Fruit fly (Drosophila melanogaster) whole organism, embryonic: Measurements from ENCODE around the gene CG15643.

Experiments used
- Atf6 ChIP-seq: fragments of 200-800 bp; sonication (Bioruptor generic); IDR thresholded peaks from 2 replicates; pipeline ENCODE4 v1.3.6; 2022; ENCODE audit warnings: missing biosample characterization, missing genetic modification characterization
- Bdp1 ChIP-seq: fragments of 200-800 bp; sonication (Bioruptor generic); optimal IDR thresholded peaks from 3 replicates; lab custom pipeline; 2016; ENCODE audit warnings: missing biosample characterization, missing genetic modification characterization
- CG10431 ChIP-seq: fragments of 200-800 bp; sonication (Bioruptor generic); optimal IDR thresholded peaks from 3 replicates; lab custom pipeline; 2018; ENCODE audit warnings: missing biosample characterization, mild to moderate bottlenecking, missing genetic modification characterization
- CG13123 ChIP-seq: fragments of 200-800 bp; sonication (Bioruptor generic); optimal IDR thresholded peaks from 2 replicates; lab custom pipeline; 2016; ENCODE audit warnings: missing biosample characterization, missing genetic modification characterization
- CG13296 ChIP-seq: fragments of 200-800 bp; sonication (Bioruptor generic); optimal IDR thresholded peaks from 3 replicates; lab custom pipeline; 2018; ENCODE audit warnings: missing biosample characterization, mild to moderate bottlenecking, missing genetic modification characterization
- CG13775 ChIP-seq: fragments of 200-800 bp; sonication (Bioruptor generic); optimal IDR thresholded peaks from 3 replicates; lab custom pipeline; 2017; ENCODE audit warnings: missing biosample characterization, mild to moderate bottlenecking, missing genetic modification characterization
- CG14965 ChIP-seq: fragments of 200-800 bp; sonication (Bioruptor generic); optimal IDR thresholded peaks from 2 replicates; lab custom pipeline; 2016; ENCODE audit warnings: missing biosample characterization, missing genetic modification characterization, borderline replicate concordance
- CG15269 ChIP-seq: fragments of 200-800 bp; sonication (Bioruptor generic); optimal IDR thresholded peaks from 2 replicates; lab custom pipeline; 2018; ENCODE audit warnings: missing biosample characterization, mild to moderate bottlenecking, missing genetic modification characterization, moderate library complexity
- CG17802 ChIP-seq: fragments of 200-800 bp; sonication (Bioruptor generic); optimal IDR thresholded peaks from 2 replicates; lab custom pipeline; 2018; ENCODE audit warnings: missing biosample characterization, mild to moderate bottlenecking, missing genetic modification characterization, moderate library complexity
- CG18619 ChIP-seq: fragments of 200-800 bp; sonication (Bioruptor generic); optimal IDR thresholded peaks from 3 replicates; lab custom pipeline; 2017; ENCODE audit warnings: missing biosample characterization, mild to moderate bottlenecking, missing genetic modification characterization
- CG3407 ChIP-seq: fragments of 200-800 bp; sonication (Bioruptor generic); optimal IDR thresholded peaks from 2 replicates; lab custom pipeline; 2018; ENCODE audit warnings: missing biosample characterization, mild to moderate bottlenecking, missing genetic modification characterization
- CG6813 ChIP-seq: fragments of 200-800 bp; sonication (Bioruptor generic); optimal IDR thresholded peaks from 2 replicates; lab custom pipeline; 2017; ENCODE audit warnings: missing biosample characterization, missing genetic modification characterization, mild to moderate bottlenecking, moderate library complexity, missing genetic modification reagents
- CG8478 ChIP-seq: fragments of >200 bp; optimal IDR thresholded peaks from 2 replicates; lab custom pipeline; 2018
- CG9932 ChIP-seq: fragments of 200-800 bp; sonication (Bioruptor generic); IDR thresholded peaks from 2 replicates; pipeline ENCODE4 v1.3.6; 2022; ENCODE audit warnings: missing biosample characterization, missing genetic modification characterization
- Camta ChIP-seq: fragments of 200-800 bp; sonication (Bioruptor generic); optimal IDR thresholded peaks from 2 replicates; lab custom pipeline; 2016; ENCODE audit warnings: missing biosample characterization, missing genetic modification characterization
- Dref ChIP-seq: fragments of 200-800 bp; sonication (Bioruptor generic); IDR thresholded peaks from 2 replicates; pipeline ENCODE4 v1.3.6; 2022; ENCODE audit warnings: missing biosample characterization, missing genetic modification characterization
- E2f2 ChIP-seq: fragments of 200-800 bp; sonication (Bioruptor generic); IDR thresholded peaks from 2 replicates; pipeline ENCODE4 v1.3.6; 2022; ENCODE audit warnings: missing biosample characterization, missing genetic modification characterization
- Elba2 ChIP-seq: fragments of 200-800 bp; sonication (Bioruptor generic); optimal IDR thresholded peaks from 3 replicates; lab custom pipeline; 2016; ENCODE audit warnings: missing biosample characterization, missing genetic modification characterization
- Fer1 ChIP-seq: fragments of 200-800 bp; sonication (Bioruptor generic); optimal IDR thresholded peaks from 2 replicates; lab custom pipeline; 2017; ENCODE audit warnings: missing biosample characterization, mild to moderate bottlenecking, missing genetic modification characterization
- HLH4C ChIP-seq: fragments of 200-800 bp; sonication (Bioruptor generic); IDR thresholded peaks from 3 replicates; pipeline ENCODE4 v1.3.6; 2022; ENCODE audit warnings: missing biosample characterization, missing genetic modification characterization; ENCODE audit not compliant: partially characterized antibody
- Hr51 ChIP-seq, 2 experiments: fragments of 200-800 bp; sonication (Bioruptor generic); optimal IDR thresholded peaks; 2 replicates in 1 of 2; 3 replicates in 1 of 2; lab custom pipeline; 2016 to 2018; ENCODE audit warnings: missing biosample characterization in 2 of 2, missing genetic modification characterization in 2 of 2, mild to moderate bottlenecking in 1 of 2, moderate library complexity in 1 of 2
- Lhr ChIP-seq: fragments of 200-800 bp; sonication (Bioruptor generic); optimal IDR thresholded peaks from 3 replicates; lab custom pipeline; 2017; ENCODE audit warnings: mild to moderate bottlenecking, missing biosample characterization, missing genetic modification reagents, missing genetic modification characterization
- MBD-R2 ChIP-seq: fragments of 200-800 bp; sonication (Bioruptor generic); IDR thresholded peaks from 2 replicates; pipeline ENCODE4 v1.3.6; 2022; ENCODE audit warnings: missing biosample characterization, missing genetic modification characterization
- Meics ChIP-seq: fragments of 200-800 bp; sonication (Bioruptor generic); optimal IDR thresholded peaks from 2 replicates; lab custom pipeline; 2017; ENCODE audit warnings: missing biosample characterization, mild to moderate bottlenecking, missing genetic modification characterization
- NC2β ChIP-seq: fragments of 200-800 bp; sonication (Bioruptor generic); optimal IDR thresholded peaks from 2 replicates; lab custom pipeline; 2016; ENCODE audit warnings: missing biosample characterization, missing genetic modification characterization
- NK7.1 ChIP-seq: fragments of 200-800 bp; sonication (Bioruptor generic); optimal IDR thresholded peaks from 3 replicates; lab custom pipeline; 2016; ENCODE audit warnings: missing biosample characterization, missing genetic modification characterization
- Pdp1 ChIP-seq, 2 experiments: fragments of 200-800 bp; sonication (Bioruptor generic); optimal IDR thresholded peaks; 3 replicates each; lab custom pipeline; 2016; ENCODE audit warnings: missing biosample characterization in 2 of 2, missing genetic modification characterization in 2 of 2, mild to moderate bottlenecking in 1 of 2, moderate library complexity in 1 of 2
- Usf ChIP-seq: fragments of 200-800 bp; sonication (Bioruptor generic); optimal IDR thresholded peaks from 2 replicates; lab custom pipeline; 2017; ENCODE audit warnings: missing genotype, missing biosample characterization, missing genetic modification characterization
- ac ChIP-seq: fragments of 200-800 bp; sonication (Bioruptor generic); optimal IDR thresholded peaks from 3 replicates; lab custom pipeline; 2017; ENCODE audit warnings: missing biosample characterization, mild to moderate bottlenecking, missing genetic modification characterization
- cad ChIP-seq: fragments of >200 bp; optimal IDR thresholded peaks from 2 replicates; lab custom pipeline; 2017; ENCODE audit warnings: missing biosample characterization, missing genetic modification characterization
- crc ChIP-seq: fragments of 200-800 bp; sonication (Bioruptor generic); optimal IDR thresholded peaks from 2 replicates; lab custom pipeline; 2016; ENCODE audit warnings: missing biosample characterization, missing genetic modification characterization
- danr ChIP-seq: fragments of 200-800 bp; sonication (Bioruptor generic); IDR thresholded peaks from 2 replicates; pipeline ENCODE4 v1.3.6; 2022; ENCODE audit warnings: missing biosample characterization, missing genetic modification characterization
- ewg ChIP-seq: fragments of 200-800 bp; sonication (Bioruptor generic); optimal IDR thresholded peaks from 3 replicates; lab custom pipeline; 2017; ENCODE audit warnings: mild to moderate bottlenecking, missing biosample characterization, missing genetic modification reagents, missing genetic modification characterization
- fru ChIP-seq: fragments of >200 bp; optimal IDR thresholded peaks from 2 replicates; lab custom pipeline; 2017
- gsb ChIP-seq: fragments of 200-800 bp; sonication (Bioruptor generic); IDR thresholded peaks from 2 replicates; pipeline ENCODE4 v1.3.6; 2022; ENCODE audit warnings: missing biosample characterization, missing genetic modification characterization
- ham ChIP-seq: fragments of 200-800 bp; sonication (Bioruptor generic); IDR thresholded peaks from 2 replicates; pipeline ENCODE4 v1.3.6; 2022; ENCODE audit warnings: missing biosample characterization, missing genetic modification characterization
- hth ChIP-seq: fragments of >200 bp; optimal IDR thresholded peaks from 2 replicates; lab custom pipeline; 2017; ENCODE audit warnings: inconsistent platforms
- ind ChIP-seq: fragments of 200-800 bp; sonication (Bioruptor generic); optimal IDR thresholded peaks from 3 replicates; lab custom pipeline; 2016; ENCODE audit warnings: missing biosample characterization, missing genetic modification characterization
- inv ChIP-seq: fragments of 200-800 bp; sonication (Bioruptor generic); IDR thresholded peaks from 2 replicates; pipeline ENCODE4 v1.3.6; 2022; ENCODE audit warnings: missing biosample characterization, missing genetic modification characterization; ENCODE audit not compliant: partially characterized antibody
- jumu ChIP-seq: fragments of 200-800 bp; sonication (Bioruptor generic); optimal IDR thresholded peaks from 3 replicates; lab custom pipeline; 2016; ENCODE audit warnings: missing biosample characterization, missing genetic modification characterization
- ken ChIP-seq: fragments of 200-800 bp; sonication (Bioruptor generic); IDR thresholded peaks from 3 replicates; pipeline ENCODE4 v1.3.6; 2022; ENCODE audit warnings: missing biosample characterization, missing genetic modification characterization
- onecut ChIP-seq: fragments of 200-800 bp; sonication (Bioruptor generic); IDR thresholded peaks from 2 replicates; pipeline ENCODE4 v1.3.6; 2022; ENCODE audit warnings: missing biosample characterization, missing genetic modification characterization
- phol ChIP-seq: fragments of 200-800 bp; sonication (Bioruptor generic); optimal IDR thresholded peaks from 3 replicates; lab custom pipeline; 2018; ENCODE audit warnings: missing biosample characterization, mild to moderate bottlenecking, missing genetic modification characterization, moderate library complexity
- psq ChIP-seq: fragments of 200-800 bp; sonication (Bioruptor generic); optimal IDR thresholded peaks from 2 replicates; lab custom pipeline; 2017; ENCODE audit warnings: missing biosample characterization, missing genetic modification characterization
- ranshi ChIP-seq: fragments of 200-800 bp; sonication (Bioruptor generic); IDR thresholded peaks from 2 replicates; pipeline ENCODE4 v1.3.6; 2022; ENCODE audit warnings: missing biosample characterization, missing genetic modification characterization
- repo ChIP-seq: fragments of 200-800 bp; sonication (Bioruptor generic); optimal IDR thresholded peaks from 2 replicates; lab custom pipeline; 2016; ENCODE audit warnings: missing biosample characterization, missing genetic modification characterization
- scrt ChIP-seq: fragments of 200-800 bp; sonication (Bioruptor generic); optimal IDR thresholded peaks from 2 replicates; lab custom pipeline; 2018; ENCODE audit warnings: missing biosample characterization, mild to moderate bottlenecking, missing genetic modification characterization, moderate library complexity
- sens-2 ChIP-seq: fragments of 200-800 bp; sonication (Bioruptor generic); IDR thresholded peaks from 2 replicates; pipeline ENCODE4 v1.3.6; 2022; ENCODE audit warnings: missing biosample characterization, missing genetic modification characterization
- sisA ChIP-seq: fragments of 200-800 bp; sonication (Bioruptor generic); IDR thresholded peaks from 2 replicates; pipeline ENCODE4 v1.3.6; 2022; ENCODE audit warnings: missing biosample characterization, missing genetic modification characterization
- sob ChIP-seq: fragments of 200-800 bp; sonication (Bioruptor generic); IDR thresholded peaks from 2 replicates; pipeline ENCODE4 v1.3.6; 2022; ENCODE audit warnings: missing biosample characterization, missing genetic modification characterization
- usp ChIP-seq: fragments of >200 bp; optimal IDR thresholded peaks from 2 replicates; lab custom pipeline; 2017; ENCODE audit warnings: missing biosample characterization, missing genetic modification characterization
- zfh1 ChIP-seq: fragments of 200-800 bp; sonication (Bioruptor generic); IDR thresholded peaks from 3 replicates; pipeline ENCODE4 v1.3.6; 2022; ENCODE audit warnings: missing biosample characterization, missing genetic modification characterization

The CG15643 gene

dm6 chrX:15599697-15600096, 27.7 kb upstream of the CG15643 start (continued):
- no peak for TF ChIP-seq Dref
- peak; percentile 47 for TF ChIP-seq repo (GFP tag; lab: Kevin White, UChicago)
- 0 out of 2 replicates have a peak, but pooled peaks have one; percentile 12 for TF ChIP-seq ham (GFP tag; lab: Robert Waterston, UW)
- peak; percentile 19 for TF ChIP-seq CG17802 (tag; lab: Kevin White, UChicago)
- TF ChIP-seq CG14965 (GFP tag; lab: Kevin White, UChicago) = no peak
- TF ChIP-seq NK7.1 = peak; percentile 52
- TF ChIP-seq Hr51 (GFP tag; optimal IDR thresholded peaks at IDR 0.05; lab: Kevin White, UChicago) = peak in 1 of 2 experiments; percentile 72
- peak; percentile 60 for TF ChIP-seq phol (tag; lab: Kevin White, UChicago)
- TF ChIP-seq Elba2 = no peak
- TF ChIP-seq fru (lab: Kevin White, UChicago) = no peak
- TF ChIP-seq usp = no peak
- TF ChIP-seq ken (GFP tag; lab: Robert Waterston, UW) = peak; percentile 50; the same call in 2 of the 3 replicates
- TF ChIP-seq CG13296 (GFP tag; lab: Kevin White, UChicago) = peak; percentile 39
- peak; percentile 61 for TF ChIP-seq sisA
- TF ChIP-seq zfh1 (GFP tag; lab: Robert Waterston, UW) = peak; percentile 65
- TF ChIP-seq ac (GFP tag; lab: Kevin White, UChicago) = no peak
- TF ChIP-seq Lhr (GFP tag; lab: Kevin White, UChicago) = no peak
- TF ChIP-seq CG9932 (GFP tag; lab: Robert Waterston, UW) = peak; percentile 59
- TF ChIP-seq jumu (GFP tag; lab: Kevin White, UChicago) = peak; percentile 29
- TF ChIP-seq CG10431 (GFP tag; lab: Kevin White, UChicago) = no peak
- 0 out of 2 replicates have a peak, but pooled peaks have one; percentile 26 for TF ChIP-seq sens-2 (GFP tag; lab: Robert Waterston, UW)
- TF ChIP-seq E2f2 (GFP tag; lab: Robert Waterston, UW) = no peak; the same call in 1 of the 2 replicates
- TF ChIP-seq CG3407 (GFP tag; lab: Kevin White, UChicago) = no peak
- TF ChIP-seq Meics (GFP tag; lab: Kevin White, UChicago) = peak; percentile 55
- no peak for TF ChIP-seq Bdp1
- TF ChIP-seq hth (lab: Kevin White, UChicago) = no peak
- no peak for TF ChIP-seq CG8478 (lab: Kevin White, UChicago)
- peak; percentile 37 for TF ChIP-seq scrt (GFP tag; lab: Kevin White, UChicago)
- TF ChIP-seq ewg (GFP tag; lab: Kevin White, UChicago) = peak; percentile 19
- peak; percentile 41 to 61 for TF ChIP-seq Pdp1 (GFP tag; optimal IDR thresholded peaks at IDR 0.05; lab: Kevin White, UChicago)
- TF ChIP-seq Usf (GFP tag; lab: Kevin White, UChicago) = no peak
- TF ChIP-seq gsb = no peak
- peak; percentile 68 for TF ChIP-seq ind
- peak; percentile 49; the same call in 1 of the 2 replicates for TF ChIP-seq sob
- TF ChIP-seq MBD-R2 (GFP tag; lab: Robert Waterston, UW) = no peak
- TF ChIP-seq NC2β (GFP tag; lab: Kevin White, UChicago) = peak; percentile 10
- peak; percentile 26; the same call in 1 of the 2 replicates for TF ChIP-seq danr
- TF ChIP-seq HLH4C (GFP tag; lab: Robert Waterston, UW) = no peak
- TF ChIP-seq onecut = peak; percentile 54
- no peak for TF ChIP-seq CG13123
- TF ChIP-seq psq = no peak
- TF ChIP-seq CG15269 (tag; lab: Kevin White, UChicago) = peak; percentile 74
- peak; percentile 52 for TF ChIP-seq CG6813 (GFP tag; lab: Kevin White, UChicago)
- peak; percentile 32 for TF ChIP-seq crc (GFP tag; lab: Kevin White, UChicago)
- TF ChIP-seq CG13775 = no peak
- TF ChIP-seq Fer1 (GFP tag; lab: Kevin White, UChicago) = peak; percentile 61
- no peak for TF ChIP-seq CG18619 (GFP tag; lab: Kevin White, UChicago)
- TF ChIP-seq cad (GFP tag; lab: Kevin White, UChicago) = no peak
- TF ChIP-seq inv (GFP tag; lab: Robert Waterston, UW) = no peak
- peak; percentile 42; the same call in 1 of the 2 replicates for TF ChIP-seq ranshi (GFP tag; lab: Robert Waterston, UW)
- TF ChIP-seq Atf6 = no peak
- TF ChIP-seq Camta (GFP tag; lab: Kevin White, UChicago) = peak; percentile 16
